Worm (Caenorhabditis elegans) whole organism, L1 larva: ENCODE results near the gene R08A2.7.

Source experiments
- C16A3.4 ChIP-seq: fragments of 150-350 bp; optimal IDR thresholded peaks from 2 replicates; lab custom pipeline; 2014; ENCODE audit warnings: missing biosample characterization, missing genetic modification characterization
- Y116A8C.19 ChIP-seq: sonication (generic microtip); optimal IDR thresholded peaks from 2 replicates; lab custom pipeline; 2016; ENCODE audit warnings: missing compliant biosample characterization, missing genetic modification characterization, borderline replicate concordance
- aly-2 ChIP-seq: fragments of 150-350 bp; optimal IDR thresholded peaks from 2 replicates; lab custom pipeline; 2014; ENCODE audit warnings: missing biosample characterization, missing genetic modification characterization
- ama-1 ChIP-seq: fragments of 150-350 bp; optimal IDR thresholded peaks from 2 replicates; lab custom pipeline; 2014
- blmp-1 ChIP-seq: fragments of 150-350 bp; optimal IDR thresholded peaks from 2 replicates; lab custom pipeline; 2014; ENCODE audit warnings: missing biosample characterization, missing genetic modification characterization
- ceh-63 ChIP-seq: fragments of 200-800 bp; sonication (Bioruptor generic); optimal IDR thresholded peaks from 2 replicates; lab custom pipeline; 2018; ENCODE audit warnings: mild to moderate bottlenecking, missing genetic modification characterization, missing compliant biosample characterization
- ceh-88 ChIP-seq: fragments of 200-800 bp; sonication (Bioruptor generic); IDR thresholded peaks from 2 replicates; pipeline ENCODE4 v1.3.6; 2022; ENCODE audit warnings: missing genetic modification characterization, missing compliant biosample characterization
- dpl-1 ChIP-seq, 3 experiments: fragments of 150-350 bp in 2 of 3; sonication (generic microtip) in 1 of 3; optimal IDR thresholded peaks; 2 replicates each; lab custom pipeline; 2014 to 2017; ENCODE audit warnings: missing biosample characterization in 3 of 3, missing genetic modification characterization in 3 of 3, missing genetic modification reagents in 3 of 3
- efl-3 ChIP-seq: fragments of 200-800 bp; sonication (Bioruptor generic); optimal IDR thresholded peaks from 2 replicates; lab custom pipeline; 2018; ENCODE audit warnings: mild to moderate bottlenecking, missing genetic modification characterization, missing compliant biosample characterization
- egl-27 ChIP-seq, 2 experiments: fragments of 150-350 bp in 1 of 2; sonication (generic microtip); optimal IDR thresholded peaks; 3 replicates each; lab custom pipeline; 2017 to 2018; ENCODE audit warnings: missing biosample characterization in 2 of 2, missing genetic modification characterization in 2 of 2, missing genetic modification reagents in 2 of 2
- elt-2 ChIP-seq: sonication (generic microtip); optimal IDR thresholded peaks from 2 replicates; lab custom pipeline; 2016; ENCODE audit warnings: missing genetic modification characterization, mild to moderate bottlenecking, inconsistent platforms, missing compliant biosample characterization, missing genetic modification reagents
- elt-3 ChIP-seq, 6 experiments: fragments of 150-350 bp in 1 of 6; sonication (generic microtip); optimal IDR thresholded peaks; 2 replicates each; lab custom pipeline; 2017 to 2018; ENCODE audit warnings: missing biosample characterization in 6 of 6, missing genetic modification characterization in 6 of 6, inconsistent platforms in 1 of 6
- ets-5 ChIP-seq: fragments of 200-800 bp; sonication (Bioruptor generic); IDR thresholded peaks from 2 replicates; pipeline ENCODE4 v1.3.6; 2022; ENCODE audit warnings: missing genetic modification characterization, missing compliant biosample characterization
- fkh-10 ChIP-seq: sonication (generic microtip); optimal IDR thresholded peaks from 2 replicates; lab custom pipeline; 2017; ENCODE audit warnings: missing biosample characterization, missing genetic modification reagents, missing genetic modification characterization
- fkh-8 ChIP-seq: sonication (generic microtip); optimal IDR thresholded peaks from 2 replicates; lab custom pipeline; 2016; ENCODE audit warnings: mild to moderate bottlenecking, missing genetic modification characterization, missing compliant biosample characterization
- fos-1 ChIP-seq: fragments of 150-350 bp; optimal IDR thresholded peaks from 2 replicates; lab custom pipeline; 2014; ENCODE audit warnings: missing biosample characterization, missing genetic modification characterization
- grh-1 ChIP-seq: fragments of 200-800 bp; sonication (Bioruptor generic); IDR thresholded peaks from 2 replicates; pipeline ENCODE4 v1.3.6; 2022; ENCODE audit warnings: missing genetic modification reagents, missing genetic modification characterization, missing compliant biosample characterization
- hpl-2 ChIP-seq: fragments of 150-350 bp; optimal IDR thresholded peaks from 2 replicates; lab custom pipeline; 2014; ENCODE audit warnings: missing biosample characterization, missing genetic modification reagents, missing genetic modification characterization
- irx-1 ChIP-seq: sonication (generic microtip); optimal IDR thresholded peaks from 2 replicates; lab custom pipeline; 2016; ENCODE audit warnings: missing genetic modification characterization, missing compliant biosample characterization
- jun-1 ChIP-seq: fragments of 150-350 bp; optimal IDR thresholded peaks from 2 replicates; lab custom pipeline; 2014; ENCODE audit warnings: missing biosample characterization, missing genetic modification reagents, missing genetic modification characterization
- lin-13 ChIP-seq: fragments of 150-350 bp; optimal IDR thresholded peaks from 2 replicates; lab custom pipeline; 2014; ENCODE audit warnings: missing biosample characterization, missing genetic modification reagents, missing genetic modification characterization
- lin-14 ChIP-seq: fragments of 200-800 bp; sonication (Bioruptor generic); optimal IDR thresholded peaks from 2 replicates; lab custom pipeline; 2018; ENCODE audit warnings: mild to moderate bottlenecking, missing genetic modification characterization, moderate library complexity, missing compliant biosample characterization
- lin-15B ChIP-seq: fragments of 150-350 bp; sonication (generic microtip); optimal IDR thresholded peaks from 3 replicates; lab custom pipeline; 2014; ENCODE audit warnings: missing biosample characterization, missing genetic modification characterization
- lin-35 ChIP-seq, 2 experiments: fragments of 150-350 bp; optimal IDR thresholded peaks; 2 replicates each; lab custom pipeline; 2014; ENCODE audit warnings: missing biosample characterization in 2 of 2, missing genetic modification characterization in 2 of 2, missing genetic modification reagents in 2 of 2
- lir-3 ChIP-seq: sonication (generic microtip); optimal IDR thresholded peaks from 2 replicates; lab custom pipeline; 2016; ENCODE audit warnings: mild to moderate bottlenecking, missing genetic modification characterization, moderate library complexity, missing compliant biosample characterization; ENCODE audit not compliant: poor library complexity
- mab-9 ChIP-seq: fragments of 200-800 bp; sonication (Bioruptor generic); IDR thresholded peaks from 2 replicates; pipeline ENCODE4 v1.3.6; 2022; ENCODE audit warnings: missing genetic modification reagents, missing genetic modification characterization, missing compliant biosample characterization
- mdl-1 ChIP-seq, 2 experiments: fragments of 150-350 bp; optimal IDR thresholded peaks; 2 replicates each; lab custom pipeline; 2014 to 2017; ENCODE audit warnings: missing biosample characterization in 2 of 2, missing genetic modification characterization in 2 of 2, inconsistent platforms in 1 of 2
- mep-1 ChIP-seq: fragments of 150-350 bp; optimal IDR thresholded peaks from 2 replicates; lab custom pipeline; 2014; ENCODE audit warnings: missing biosample characterization, missing genetic modification characterization
- nhr-11 ChIP-seq: fragments of 150-350 bp; optimal IDR thresholded peaks from 2 replicates; lab custom pipeline; 2014; ENCODE audit warnings: missing biosample characterization, missing genetic modification characterization
- nhr-19 ChIP-seq: fragments of 200-800 bp; sonication (Bioruptor generic); conservative IDR thresholded peaks from 2 replicates; pipeline ENCODE4 v1.3.6; 2022; ENCODE audit warnings: missing genetic modification characterization, missing compliant biosample characterization
- nhr-237 ChIP-seq: fragments of 150-350 bp; optimal IDR thresholded peaks from 2 replicates; lab custom pipeline; 2014; ENCODE audit warnings: missing biosample characterization, missing genetic modification characterization
- nhr-47 ChIP-seq: sonication (generic microtip); optimal IDR thresholded peaks from 2 replicates; lab custom pipeline; 2016; ENCODE audit warnings: mild to moderate bottlenecking, missing genetic modification characterization, moderate library complexity, missing compliant biosample characterization
- nhr-77 ChIP-seq: fragments of 150-350 bp; optimal IDR thresholded peaks from 2 replicates; lab custom pipeline; 2014; ENCODE audit warnings: missing biosample characterization, missing genetic modification characterization
- nhr-84 ChIP-seq: sonication (generic microtip); optimal IDR thresholded peaks from 2 replicates; lab custom pipeline; 2017; ENCODE audit warnings: missing biosample characterization, missing genetic modification characterization
- pag-3 ChIP-seq: sonication (generic microtip); optimal IDR thresholded peaks from 2 replicates; lab custom pipeline; 2017; ENCODE audit warnings: missing genetic modification characterization, mild to moderate bottlenecking, missing compliant biosample characterization, antibody characterized with exemption, borderline replicate concordance; ENCODE audit not compliant: insufficient read depth
- pax-3 ChIP-seq: fragments of 200-800 bp; sonication (Bioruptor generic); optimal IDR thresholded peaks from 2 replicates; lab custom pipeline; 2018; ENCODE audit warnings: mild to moderate bottlenecking, missing genetic modification characterization, moderate library complexity, missing compliant biosample characterization
- pqm-1 ChIP-seq: sonication (generic microtip); optimal IDR thresholded peaks from 3 replicates; lab custom pipeline; 2017; ENCODE audit warnings: missing biosample characterization, missing genetic modification characterization
- skn-1 ChIP-seq: fragments of 150-350 bp; optimal IDR thresholded peaks from 2 replicates; lab custom pipeline; 2014; ENCODE audit warnings: missing biosample characterization, missing genetic modification characterization
- snu-23 ChIP-seq: sonication (generic microtip); optimal IDR thresholded peaks from 2 replicates; lab custom pipeline; 2016; ENCODE audit warnings: missing genetic modification characterization, missing compliant biosample characterization
- sox-4 ChIP-seq: sonication (generic microtip); optimal IDR thresholded peaks from 2 replicates; lab custom pipeline; 2016; ENCODE audit warnings: missing genetic modification characterization, missing compliant biosample characterization
- swsn-7 ChIP-seq: sonication (generic microtip); optimal IDR thresholded peaks from 2 replicates; lab custom pipeline; 2016; ENCODE audit warnings: missing genetic modification characterization, missing compliant biosample characterization
- unc-62 ChIP-seq: fragments of 150-350 bp; optimal IDR thresholded peaks from 2 replicates; lab custom pipeline; 2014; ENCODE audit warnings: missing biosample characterization, missing genetic modification reagents, missing genetic modification characterization
- unc-86 ChIP-seq: sonication (generic microtip); optimal IDR thresholded peaks from 2 replicates; lab custom pipeline; 2016; ENCODE audit warnings: missing genetic modification characterization, missing compliant biosample characterization
- vab-15 ChIP-seq: sonication (generic microtip); optimal IDR thresholded peaks from 2 replicates; lab custom pipeline; 2017; ENCODE audit warnings: missing genotype, mild to moderate bottlenecking, missing genetic modification characterization, missing compliant biosample characterization
- zag-1 ChIP-seq: fragments of 150-350 bp; optimal IDR thresholded peaks from 2 replicates; lab custom pipeline; 2014; ENCODE audit warnings: missing biosample characterization, missing genetic modification characterization
- ztf-11 ChIP-seq, 2 experiments: sonication (generic microtip); optimal IDR thresholded peaks; 2 replicates each; lab custom pipeline; 2016 to 2017; ENCODE audit warnings: missing genetic modification characterization in 2 of 2, missing biosample characterization in 1 of 2, missing compliant biosample characterization in 1 of 2
- ztf-4 ChIP-seq: fragments of 150-350 bp; optimal IDR thresholded peaks from 2 replicates; lab custom pipeline; 2014; ENCODE audit warnings: missing biosample characterization, missing genetic modification characterization

The R08A2.7 gene

DNA sequence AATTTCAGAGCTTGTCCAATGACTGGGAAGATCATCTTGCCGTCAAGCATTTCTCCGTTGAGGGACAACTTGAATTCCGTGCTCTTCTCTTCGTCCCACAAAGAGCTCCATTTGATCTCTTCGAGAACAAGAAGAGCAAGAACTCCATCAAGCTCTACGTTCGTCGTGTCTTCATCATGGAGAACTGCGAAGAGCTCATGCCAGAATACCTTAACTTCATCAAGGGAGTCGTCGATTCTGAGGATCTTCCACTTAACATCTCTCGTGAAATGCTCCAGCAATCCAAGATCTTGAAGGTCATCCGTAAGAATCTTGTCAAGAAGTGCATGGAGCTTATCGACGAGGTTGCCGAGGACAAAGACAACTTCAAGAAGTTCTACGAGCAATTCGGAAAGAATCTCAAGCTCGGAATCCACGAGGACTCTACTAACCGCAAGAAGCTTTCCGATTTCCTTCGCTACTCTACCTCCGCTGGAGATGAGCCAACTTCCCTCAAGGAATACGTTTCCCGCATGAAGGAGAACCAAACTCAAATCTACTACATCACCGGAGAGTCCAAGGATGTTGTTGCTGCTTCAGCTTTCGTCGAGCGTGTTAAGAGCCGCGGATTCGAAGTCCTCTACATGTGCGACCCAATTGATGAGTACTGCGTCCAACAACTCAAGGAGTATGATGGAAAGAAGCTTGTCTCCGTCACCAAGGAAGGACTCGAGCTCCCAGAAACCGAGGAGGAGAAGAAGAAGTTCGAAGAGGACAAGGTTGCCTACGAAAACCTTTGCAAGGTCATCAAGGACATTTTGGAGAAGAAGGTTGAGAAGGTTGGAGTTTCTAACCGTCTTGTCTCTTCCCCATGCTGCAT, 35.8 kb upstream of the R08A2.7 start (continued):
- no peak for TF ChIP-seq mdl-1 (tag; optimal IDR thresholded peaks at IDR 0.05; lab: Kevin White, UChicago)
- peak in 1 of 2 experiments; percentile 7 for TF ChIP-seq ztf-11 (tag; optimal IDR thresholded peaks at IDR 0.05; lab: Kevin White, UChicago)
- TF ChIP-seq hpl-2 = no peak
- TF ChIP-seq aly-2 = no peak
- TF ChIP-seq mep-1 = no peak
- peak; percentile 68 for TF ChIP-seq ama-1 (lab: Kevin White, UChicago)
- peak; percentile 21 for TF ChIP-seq skn-1 (tag; lab: Kevin White, UChicago)

DNA sequence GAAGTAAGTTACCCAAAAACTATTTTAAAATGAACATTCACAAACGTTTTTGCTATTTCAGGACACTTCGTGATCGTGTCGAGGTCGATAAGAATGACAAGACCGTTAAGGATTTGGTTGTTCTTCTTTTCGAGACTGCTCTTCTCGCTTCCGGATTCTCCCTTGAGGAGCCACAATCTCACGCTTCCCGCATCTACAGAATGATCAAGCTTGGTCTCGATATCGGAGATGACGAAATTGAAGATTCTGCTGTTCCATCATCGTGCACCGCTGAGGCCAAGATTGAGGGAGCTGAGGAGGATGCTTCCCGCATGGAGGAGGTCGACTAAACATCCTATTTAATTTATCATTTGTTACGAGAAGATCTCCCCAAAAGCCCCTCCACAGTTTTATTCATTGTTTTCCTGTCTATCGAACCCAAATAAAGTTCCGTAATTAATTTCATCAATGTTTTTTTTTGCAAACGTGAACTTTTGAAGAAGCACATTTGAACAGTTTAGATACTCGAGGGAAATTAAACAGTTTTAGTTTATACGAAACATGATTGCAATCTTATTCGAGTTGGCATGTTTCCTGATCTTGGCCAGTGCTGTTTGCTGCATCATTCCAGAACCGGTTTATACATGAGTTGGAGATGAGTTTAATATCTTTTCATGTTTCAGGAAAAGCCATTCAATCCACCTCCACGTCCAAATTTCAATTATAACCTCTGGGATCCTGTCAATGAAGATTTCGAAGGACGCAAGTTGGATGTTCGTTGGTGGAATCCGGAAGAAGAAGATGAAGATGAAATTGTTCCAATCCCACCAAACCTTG, 34.8 kb upstream of the R08A2.7 start, which contains the start of gene C47E8.11:
Gene C47E8.11 (plus strand): TSS at position 520 of the 816 bp plus-strand sequence.
- no peak for TF ChIP-seq C16A3.4 (tag; lab: Kevin White, UChicago)
- TF ChIP-seq nhr-47 (tag; lab: Kevin White, UChicago) = peak; percentile 48
- no peak for TF ChIP-seq blmp-1 (tag; lab: Kevin White, UChicago)
- no peak for TF ChIP-seq dpl-1 (GFP tag; optimal IDR thresholded peaks at IDR 0.05; lab: Kevin White, UChicago)
- TF ChIP-seq zag-1 (tag; lab: Kevin White, UChicago) = no peak
- no peak for TF ChIP-seq nhr-11
- no peak for TF ChIP-seq ets-5 (GFP tag; lab: Robert Waterston, UW)
- TF ChIP-seq ztf-4 (tag; lab: Kevin White, UChicago) = peak; percentile 49
- TF ChIP-seq egl-27 (tag; optimal IDR thresholded peaks at IDR 0.05; lab: Kevin White, UChicago) = no peak
- peak; percentile 18 for TF ChIP-seq pag-3 (tag; lab: Kevin White, UChicago)
- no peak for TF ChIP-seq irx-1 (tag; lab: Kevin White, UChicago)
- TF ChIP-seq sox-4 (tag; lab: Kevin White, UChicago) = no peak
- no peak for TF ChIP-seq fos-1 (tag; lab: Kevin White, UChicago)
- TF ChIP-seq unc-62 (GFP tag; lab: Kevin White, UChicago) = no peak
- no peak for TF ChIP-seq lir-3 (tag; lab: Kevin White, UChicago)
- no peak for TF ChIP-seq vab-15 (tag; lab: Kevin White, UChicago)
- peak; percentile 25 for TF ChIP-seq lin-13 (GFP tag; lab: Kevin White, UChicago)
- no peak for TF ChIP-seq fkh-10 (GFP tag; lab: Kevin White, UChicago)
- no peak for TF ChIP-seq mab-9 (GFP tag; lab: Robert Waterston, UW)
- TF ChIP-seq unc-86 (tag; lab: Kevin White, UChicago) = peak; percentile 28
- TF ChIP-seq nhr-19 (GFP tag; lab: Robert Waterston, UW) = peak; percentile 38; the same call in 1 of the 2 replicates
- peak; percentile 67 for TF ChIP-seq snu-23 (GFP tag; lab: Kevin White, UChicago)
- TF ChIP-seq Y116A8C.19 (tag; lab: Kevin White, UChicago) = no peak
- no peak for TF ChIP-seq ceh-63
- TF ChIP-seq nhr-77 (tag; lab: Kevin White, UChicago) = no peak
- peak; percentile 37 for TF ChIP-seq pqm-1 (tag; lab: Kevin White, UChicago)
- TF ChIP-seq nhr-237 (tag; lab: Kevin White, UChicago) = no peak
- peak; percentile 31; the same call in 1 of the 2 replicates for TF ChIP-seq grh-1 (GFP tag; lab: Robert Waterston, UW)
- TF ChIP-seq lin-15B (tag; lab: Kevin White, UChicago) = no peak
- TF ChIP-seq nhr-84 = no peak
- peak; percentile 31 for TF ChIP-seq elt-2 (tag; lab: Kevin White, UChicago)
- TF ChIP-seq jun-1 = no peak
- TF ChIP-seq efl-3 (GFP tag; lab: Kevin White, UChicago) = no peak
- no peak for TF ChIP-seq ceh-88 (GFP tag; lab: Robert Waterston, UW)
- TF ChIP-seq lin-14 (GFP tag; lab: Kevin White, UChicago) = peak; percentile 33
- peak; percentile 24 to 62 for TF ChIP-seq lin-35 (GFP tag; optimal IDR thresholded peaks at IDR 0.05; lab: Kevin White, UChicago)
- no peak for TF ChIP-seq fkh-8 (tag; lab: Kevin White, UChicago)
- TF ChIP-seq mep-1 = peak; percentile 62
- no peak for TF ChIP-seq elt-3 (tag; optimal IDR thresholded peaks at IDR 0.05; lab: Kevin White, UChicago)
- TF ChIP-seq ztf-11 (tag; optimal IDR thresholded peaks at IDR 0.05; lab: Kevin White, UChicago) = no peak
- no peak for TF ChIP-seq mdl-1 (tag; optimal IDR thresholded peaks at IDR 0.05; lab: Kevin White, UChicago)
- peak; percentile 65 for TF ChIP-seq pax-3 (tag; lab: Kevin White, UChicago)
- TF ChIP-seq swsn-7 (tag; lab: Kevin White, UChicago) = peak; percentile 63
